Fruit fly (Drosophila melanogaster) whole organism, embryonic: ENCODE results near the gene CG32301.

Source experiments
- Adf1 ChIP-seq: fragments of 200-800 bp; sonication (Bioruptor generic); IDR thresholded peaks from 2 replicates; pipeline ENCODE4 v1.3.6; 2022; ENCODE audit warnings: missing biosample characterization, missing genetic modification characterization
- Atf-2 ChIP-seq: fragments of 200-800 bp; sonication (Bioruptor generic); optimal IDR thresholded peaks from 2 replicates; lab custom pipeline; 2016; ENCODE audit warnings: missing biosample characterization, missing genetic modification characterization
- Awh ChIP-seq: fragments of 200-800 bp; sonication (Bioruptor generic); IDR thresholded peaks from 2 replicates; pipeline ENCODE4, ENCODE4 v1.3.6; 2022; ENCODE audit warnings: missing biosample characterization, missing genetic modification characterization
- CG11456 ChIP-seq: fragments of 200-800 bp; sonication (Bioruptor generic); IDR thresholded peaks from 3 replicates; pipeline ENCODE4 v1.3.6; 2022; ENCODE audit warnings: missing biosample characterization, missing genetic modification characterization
- CG13894 ChIP-seq: fragments of 200-800 bp; sonication (Bioruptor generic); optimal IDR thresholded peaks from 3 replicates; lab custom pipeline; 2018; ENCODE audit warnings: missing biosample characterization, mild to moderate bottlenecking, missing genetic modification characterization, moderate library complexity
- CG14050 ChIP-seq: fragments of 200-800 bp; sonication (Bioruptor generic); IDR thresholded peaks from 3 replicates; pipeline ENCODE4 v1.3.6; 2022; ENCODE audit warnings: missing biosample characterization, missing genetic modification characterization
- CG14710 ChIP-seq: fragments of 200-800 bp; sonication (Bioruptor generic); optimal IDR thresholded peaks from 3 replicates; lab custom pipeline; 2019; ENCODE audit warnings: missing biosample characterization, mild to moderate bottlenecking, missing genetic modification characterization, moderate library complexity
- CG16779 ChIP-seq: fragments of 200-800 bp; sonication (Bioruptor generic); IDR thresholded peaks from 2 replicates; pipeline ENCODE4 v1.3.6; 2022; ENCODE audit warnings: missing biosample characterization, missing genetic modification characterization
- CG34422 ChIP-seq: fragments of 200-800 bp; sonication (Bioruptor generic); IDR thresholded peaks from 3 replicates; pipeline ENCODE4 v1.3.6; 2022; ENCODE audit warnings: missing biosample characterization, missing genetic modification characterization
- CG3847 ChIP-seq: fragments of 200-800 bp; sonication (Bioruptor generic); IDR thresholded peaks from 2 replicates; pipeline ENCODE4 v1.3.6; 2022; ENCODE audit warnings: missing biosample characterization, missing genetic modification characterization
- CG7928 ChIP-seq: fragments of 200-800 bp; sonication (Bioruptor generic); optimal IDR thresholded peaks from 2 replicates; lab custom pipeline; 2017; ENCODE audit warnings: missing biosample characterization, mild to moderate bottlenecking, missing genetic modification characterization
- CG8089 ChIP-seq: fragments of 200-800 bp; sonication (Bioruptor generic); optimal IDR thresholded peaks from 3 replicates; lab custom pipeline; 2016; ENCODE audit warnings: missing biosample characterization, missing genetic modification characterization
- Dp ChIP-seq: fragments of 200-800 bp; sonication (Bioruptor generic); optimal IDR thresholded peaks from 2 replicates; lab custom pipeline; 2018; ENCODE audit warnings: missing biosample characterization, mild to moderate bottlenecking, missing genetic modification characterization, moderate library complexity
- Drgx ChIP-seq: fragments of 200-800 bp; sonication (Bioruptor generic); IDR thresholded peaks from 2 replicates; pipeline ENCODE4 v1.3.6; 2022; ENCODE audit warnings: missing biosample characterization, missing genetic modification characterization
- E2f2 ChIP-seq: fragments of 200-800 bp; sonication (Bioruptor generic); IDR thresholded peaks from 2 replicates; pipeline ENCODE4 v1.3.6; 2022; ENCODE audit warnings: missing biosample characterization, missing genetic modification characterization
- HLH4C ChIP-seq: fragments of 200-800 bp; sonication (Bioruptor generic); IDR thresholded peaks from 3 replicates; pipeline ENCODE4 v1.3.6; 2022; ENCODE audit warnings: missing biosample characterization, missing genetic modification characterization; ENCODE audit not compliant: partially characterized antibody
- Hey ChIP-seq: fragments of 200-800 bp; sonication (Bioruptor generic); optimal IDR thresholded peaks from 3 replicates; lab custom pipeline; 2018; ENCODE audit warnings: missing biosample characterization, mild to moderate bottlenecking, missing genetic modification characterization
- HmgD ChIP-seq: fragments of 200-800 bp; sonication (Bioruptor generic); optimal IDR thresholded peaks from 3 replicates; lab custom pipeline; 2016; ENCODE audit warnings: missing biosample characterization, missing genetic modification characterization
- Max ChIP-seq: fragments of 200-800 bp; sonication (Bioruptor generic); optimal IDR thresholded peaks from 2 replicates; lab custom pipeline; 2016; ENCODE audit warnings: missing biosample characterization, mild to moderate bottlenecking, missing genetic modification characterization
- Med ChIP-seq: fragments of 200-800 bp; sonication (Bioruptor generic); peaks from one replicate; lab custom pipeline; 2016; ENCODE audit warnings: missing biosample characterization, missing genetic modification characterization, mild to moderate bottlenecking, inconsistent platforms, moderate library complexity
- Opbp ChIP-seq: fragments of 200-800 bp; sonication (Bioruptor generic); IDR thresholded peaks from 3 replicates; pipeline ENCODE4 v1.3.6; 2022; ENCODE audit warnings: missing biosample characterization, missing genetic modification characterization; ENCODE audit not compliant: partially characterized antibody
- Rfx ChIP-seq: fragments of 200-800 bp; sonication (Bioruptor generic); IDR thresholded peaks from 2 replicates; pipeline ENCODE4 v1.3.6; 2022; ENCODE audit warnings: missing biosample characterization, missing genetic modification characterization
- Sin3A ChIP-seq: fragments of >200 bp; optimal IDR thresholded peaks from 2 replicates; lab custom pipeline; 2018
- Sox102F ChIP-seq: fragments of 200-800 bp; sonication (Bioruptor generic); optimal IDR thresholded peaks from 2 replicates; lab custom pipeline; 2018; ENCODE audit warnings: missing biosample characterization, mild to moderate bottlenecking, missing genetic modification characterization, moderate library complexity
- Stat92E ChIP-seq, 3 experiments: fragments of >200 bp in 2 of 3; fragments of 200-800 bp in 1 of 3; sonication (Bioruptor generic) in 1 of 3; optimal IDR thresholded peaks; 2 replicates each; lab custom pipeline; 2017 to 2019; ENCODE audit warnings: missing biosample characterization in 3 of 3, missing genetic modification characterization in 3 of 3, mild to moderate bottlenecking in 1 of 3, moderate library complexity in 1 of 3
- Trl ChIP-seq, 3 experiments: fragments of >200 bp in 2 of 3; fragments of 200-800 bp in 1 of 3; sonication (Bioruptor generic) in 1 of 3; optimal IDR thresholded peaks; 2 replicates in 1 of 3; 3 replicates in 2 of 3; lab custom pipeline; 2016 to 2017; ENCODE audit warnings: missing biosample characterization in 1 of 3, missing genetic modification characterization in 1 of 3
- amos ChIP-seq: fragments of 200-800 bp; sonication (Bioruptor generic); IDR thresholded peaks from 2 replicates; pipeline ENCODE4 v1.3.6; 2022; ENCODE audit warnings: missing biosample characterization, missing genetic modification characterization; ENCODE audit not compliant: partially characterized antibody
- ato ChIP-seq: fragments of 200-800 bp; sonication (Bioruptor generic); IDR thresholded peaks from 2 replicates; pipeline ENCODE4 v1.3.6; 2022; ENCODE audit warnings: missing biosample characterization, missing genetic modification characterization; ENCODE audit not compliant: partially characterized antibody
- cg ChIP-seq: fragments of 200-800 bp; sonication (Bioruptor generic); optimal IDR thresholded peaks from 3 replicates; lab custom pipeline; 2019; ENCODE audit warnings: missing biosample characterization, mild to moderate bottlenecking, missing genetic modification characterization, moderate library complexity
- chinmo ChIP-seq: fragments of 200-800 bp; sonication (Bioruptor generic); IDR thresholded peaks from 4 replicates; pipeline ENCODE4 v1.3.6; 2022; ENCODE audit warnings: missing biosample characterization, missing genetic modification characterization; ENCODE audit not compliant: partially characterized antibody
- da ChIP-seq: fragments of 200-800 bp; sonication (Bioruptor generic); optimal IDR thresholded peaks from 2 replicates; lab custom pipeline; 2016; ENCODE audit warnings: missing biosample characterization, missing genetic modification characterization
- ewg ChIP-seq: fragments of 200-800 bp; sonication (Bioruptor generic); optimal IDR thresholded peaks from 3 replicates; lab custom pipeline; 2017; ENCODE audit warnings: mild to moderate bottlenecking, missing biosample characterization, missing genetic modification reagents, missing genetic modification characterization
- h ChIP-seq: fragments of >200 bp; optimal IDR thresholded peaks from 2 replicates; lab custom pipeline; 2017
- kah ChIP-seq: fragments of 200-800 bp; sonication (Bioruptor generic); optimal IDR thresholded peaks from 2 replicates; lab custom pipeline; 2018; ENCODE audit warnings: missing biosample characterization, mild to moderate bottlenecking, missing genetic modification characterization
- klu ChIP-seq: fragments of 200-800 bp; sonication (Bioruptor generic); IDR thresholded peaks from 2 replicates; pipeline ENCODE4 v1.3.6; 2022; ENCODE audit warnings: missing biosample characterization, missing genetic modification characterization
- knrl ChIP-seq: fragments of 200-800 bp; sonication (Bioruptor generic); IDR thresholded peaks from 3 replicates; pipeline ENCODE4 v1.3.6; 2022; ENCODE audit warnings: missing biosample characterization, missing genetic modification characterization; ENCODE audit not compliant: partially characterized antibody
- luna ChIP-seq: fragments of 200-800 bp; sonication (Bioruptor generic); optimal IDR thresholded peaks from 2 replicates; lab custom pipeline; 2016; ENCODE audit warnings: missing biosample characterization, missing genetic modification characterization
- nerfin-1 ChIP-seq: fragments of 200-800 bp; sonication (Bioruptor generic); optimal IDR thresholded peaks from 3 replicates; lab custom pipeline; 2019; ENCODE audit warnings: missing biosample characterization, mild to moderate bottlenecking, missing genetic modification characterization, moderate library complexity
- nmo ChIP-seq: fragments of 200-800 bp; sonication (Bioruptor generic); optimal IDR thresholded peaks from 2 replicates; lab custom pipeline; 2018; ENCODE audit warnings: missing biosample characterization, mild to moderate bottlenecking, missing genetic modification characterization, moderate library complexity
- p53 ChIP-seq: fragments of 200-800 bp; sonication (Bioruptor generic); optimal IDR thresholded peaks from 2 replicates; lab custom pipeline; 2016; ENCODE audit warnings: missing biosample characterization, missing genetic modification characterization
- phol ChIP-seq: fragments of 200-800 bp; sonication (Bioruptor generic); optimal IDR thresholded peaks from 3 replicates; lab custom pipeline; 2018; ENCODE audit warnings: missing biosample characterization, mild to moderate bottlenecking, missing genetic modification characterization, moderate library complexity
- prd ChIP-seq, 3 experiments: fragments of >200 bp in 2 of 3; fragments of 200-800 bp in 1 of 3; sonication (Bioruptor generic) in 1 of 3; optimal IDR thresholded peaks in 2 of 3; IDR thresholded peaks in 1 of 3; 2 replicates in 2 of 3; 3 replicates in 1 of 3; pipeline versions ENCODE4 v1.3.6 to Lab custom; 2017 to 2022; ENCODE audit warnings: missing biosample characterization in 1 of 3, missing genetic modification characterization in 1 of 3
- pros ChIP-seq: fragments of 200-800 bp; sonication (Bioruptor generic); optimal IDR thresholded peaks from 3 replicates; lab custom pipeline; 2019; ENCODE audit warnings: missing biosample characterization, mild to moderate bottlenecking, missing genetic modification characterization, moderate library complexity
- pzg ChIP-seq: fragments of 200-800 bp; sonication (Bioruptor generic); optimal IDR thresholded peaks from 3 replicates; lab custom pipeline; 2018; ENCODE audit warnings: missing biosample characterization, mild to moderate bottlenecking, missing genetic modification characterization, moderate library complexity
- scrt ChIP-seq: fragments of 200-800 bp; sonication (Bioruptor generic); optimal IDR thresholded peaks from 2 replicates; lab custom pipeline; 2018; ENCODE audit warnings: missing biosample characterization, mild to moderate bottlenecking, missing genetic modification characterization, moderate library complexity
- sens ChIP-seq: fragments of 200-800 bp; sonication (Bioruptor generic); peaks from one replicate; lab custom pipeline; 2016; ENCODE audit warnings: missing biosample characterization, missing genetic modification characterization
- seq ChIP-seq: fragments of 200-800 bp; sonication (Bioruptor generic); IDR thresholded peaks from 2 replicates; pipeline ENCODE4 v1.3.6; 2022; ENCODE audit warnings: missing biosample characterization, missing genetic modification characterization
- trem ChIP-seq: fragments of 200-800 bp; optimal IDR thresholded peaks from 3 replicates; lab custom pipeline; 2019; ENCODE audit warnings: missing biosample characterization, mild to moderate bottlenecking, missing genetic modification characterization, moderate library complexity

The CG32301 gene

DNA sequence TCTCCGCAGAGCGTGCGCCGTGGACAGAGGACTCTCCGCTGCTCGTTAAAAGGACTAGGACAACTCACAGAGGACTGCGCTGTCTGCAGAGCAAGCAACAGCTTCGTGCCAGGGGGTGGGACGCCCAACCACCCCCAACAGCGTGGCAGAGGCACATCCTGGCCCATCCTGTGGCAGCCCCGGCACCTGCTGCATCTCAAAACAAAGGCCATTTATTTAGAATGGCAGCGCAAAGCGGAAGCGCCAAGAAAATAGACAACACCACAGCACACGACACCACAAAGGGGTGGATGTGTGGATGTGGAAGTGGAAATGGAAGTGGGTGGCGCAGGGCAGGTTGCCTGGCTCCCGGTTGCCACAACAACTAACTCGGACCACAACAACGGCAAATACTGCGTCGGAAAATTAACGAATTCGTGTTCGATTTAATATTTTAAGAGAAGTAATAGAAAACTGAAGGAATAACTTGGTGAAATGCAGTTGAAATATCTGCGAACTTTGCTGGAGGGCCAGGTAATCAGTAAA is 15.0 kb upstream of the CG32301 start, which contains the start of gene Oseg2:
Gene Oseg2, plus strand, starts transcription at position 475 of the 525 bp plus-strand sequence.
- TF ChIP-seq prd (optimal IDR thresholded peaks at IDR 0.05; lab: Kevin White, UChicago) (no peak), prd (GFP tag; IDR thresholded peaks at IDR 0.05; lab: Robert Waterston, UW) (0 out of 3 replicates have a peak, but pooled peaks have one; percentile 10), scrt (GFP tag; lab: Kevin White, UChicago) (peak; percentile 100), Awh (no peak), h (no peak), CG8089 (GFP tag; lab: Kevin White, UChicago) (no peak), Med (GFP tag; lab: Kevin White, UChicago) (peak; percentile 10), nerfin-1 (tag; lab: Kevin White, UChicago) (peak; percentile 49), cg (GFP tag; lab: Kevin White, UChicago) (no peak), HLH4C (GFP tag; lab: Robert Waterston, UW) (0 out of 3 replicates have a peak, but pooled peaks have one; percentile 9), Hey (peak; percentile 32), Adf1 (GFP tag; lab: Robert Waterston, UW) (peak; percentile 68; the same call in 1 of the 2 replicates), kah (peak; percentile 37), da (GFP tag; lab: Kevin White, UChicago) (no peak), Dp (no peak), chinmo (0 out of 4 replicates have a peak, but pooled peaks have one; percentile 53), Rfx (GFP tag; lab: Robert Waterston, UW) (peak; percentile 17; the same call in 1 of the 2 replicates), luna (GFP tag; lab: Kevin White, UChicago) (no peak), pros (peak; percentile 56), CG16779 (GFP tag; lab: Robert Waterston, UW) (peak; percentile 36; the same call in 1 of the 2 replicates), Atf-2 (GFP tag; lab: Kevin White, UChicago) (no peak), klu (0 out of 2 replicates have a peak, but pooled peaks have one; percentile 29), Sox102F (GFP tag; lab: Kevin White, UChicago) (no peak), ewg (GFP tag; lab: Kevin White, UChicago) (peak; percentile 99), Drgx (GFP tag; lab: Robert Waterston, UW) (no peak), Trl (optimal IDR thresholded peaks at IDR 0.05; lab: Kevin White, UChicago) (peak; percentile 4 to 34), Trl (GFP tag; optimal IDR thresholded peaks at IDR 0.05; lab: Kevin White, UChicago) (no peak), seq (GFP tag; lab: Robert Waterston, UW) (peak; percentile 82), CG13894 (tag; lab: Kevin White, UChicago) (no peak), CG34422 (GFP tag; lab: Robert Waterston, UW) (peak; percentile 71; the same call in 1 of the 3 replicates)

DNA sequence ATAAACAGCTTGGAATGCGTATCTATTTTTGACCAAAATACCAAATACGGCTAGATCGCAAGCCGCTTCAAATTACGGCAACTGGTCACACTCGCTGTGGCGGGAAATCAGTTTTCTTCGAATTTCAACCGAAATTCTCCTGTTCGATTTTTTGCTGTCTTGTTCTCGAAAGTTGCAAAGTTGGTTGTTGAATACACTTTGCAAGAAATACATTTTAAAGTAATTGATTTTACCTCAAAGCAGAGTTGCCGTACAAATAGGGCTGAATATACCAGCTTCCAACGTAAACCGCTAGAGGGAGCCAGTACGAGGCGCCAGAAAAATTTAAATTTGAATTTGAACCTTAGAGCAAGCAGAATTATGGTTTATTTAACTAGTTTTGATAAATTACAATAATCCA is 7.2 kb upstream of the CG32301 start, which contains the start of gene CG9018:
Gene CG9018, minus strand, starts transcription at position 43 of the 400 bp plus-strand sequence.
- peak; percentile 32 for TF ChIP-seq p53
- 0 out of 2 replicates have a peak, but pooled peaks have one; percentile 21 for TF ChIP-seq amos
- TF ChIP-seq CG14710 (tag; lab: Kevin White, UChicago): peak; percentile 77
- TF ChIP-seq knrl: peak; percentile 34; the same call in 1 of the 3 replicates
- TF ChIP-seq pros: peak; percentile 54
- TF ChIP-seq Opbp (GFP tag; lab: Robert Waterston, UW): peak; percentile 39; the same call in 1 of the 3 replicates
- TF ChIP-seq trem (tag; lab: Kevin White, UChicago): peak; percentile 74
- TF ChIP-seq E2f2 (GFP tag; lab: Robert Waterston, UW): peak; percentile 99
- TF ChIP-seq CG7928: peak; percentile 86
- peak; percentile 42 for TF ChIP-seq HmgD (GFP tag; lab: Kevin White, UChicago)
- TF ChIP-seq Sin3A (lab: Kevin White, UChicago): peak; percentile 97
- TF ChIP-seq ato (GFP tag; lab: Robert Waterston, UW): peak; percentile 40; the same call in 1 of the 2 replicates
- peak; percentile 79 for TF ChIP-seq pzg (GFP tag; lab: Kevin White, UChicago)
- TF ChIP-seq sens: peak; percentile 77
- no peak for TF ChIP-seq Max
- TF ChIP-seq phol (tag; lab: Kevin White, UChicago): peak; percentile 49
- TF ChIP-seq CG3847 (GFP tag; lab: Robert Waterston, UW): peak; percentile 68
- peak; percentile 72 for TF ChIP-seq nmo (GFP tag; lab: Kevin White, UChicago)
- TF ChIP-seq CG14050 (GFP tag; lab: Robert Waterston, UW): no peak
- TF ChIP-seq Stat92E (GFP tag; optimal IDR thresholded peaks at IDR 0.05; lab: Kevin White, UChicago): peak in 1 of 3 experiments; percentile 9
- TF ChIP-seq CG11456: peak; percentile 30; the same call in 1 of the 3 replicates
